Worm (Caenorhabditis elegans): Measurements from ENCODE around the gene cls-3.

cls-3 gene

DNA sequence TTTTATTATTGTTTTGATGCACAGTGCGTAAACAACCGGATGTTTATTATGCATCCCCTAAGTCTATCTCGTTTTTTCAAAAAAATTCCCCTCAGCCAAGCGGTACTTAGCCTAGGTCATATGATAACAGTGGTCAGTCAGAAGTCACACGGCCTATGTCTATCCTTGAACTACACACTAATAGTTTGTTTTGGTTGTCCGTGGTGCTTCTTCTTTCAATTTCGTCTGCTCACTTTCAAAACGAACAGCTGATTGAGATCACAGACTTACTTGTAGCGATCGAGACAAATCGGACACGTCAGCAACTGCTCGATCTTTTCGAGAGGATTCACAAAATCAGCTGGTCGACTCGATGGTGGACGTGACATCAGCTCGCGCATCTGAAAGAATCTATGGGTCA lies 38.0 kb downstream of the cls-3 start:
- TF ChIP-seq nhr-129 (tag; optimal IDR thresholded peaks at IDR 0.05) (peak; percentile 69), unc-55 (GFP tag; optimal IDR thresholded peaks at IDR 0.05) (no peak), lsy-2 (tag; optimal IDR thresholded peaks at IDR 0.05) (peak in 1 of 2 experiments; percentile 20), ZK546.5 (tag; optimal IDR thresholded peaks at IDR 0.05) (no peak), nhr-77 (tag; optimal IDR thresholded peaks at IDR 0.05) (no peak), nhr-12 (tag; optimal IDR thresholded peaks at IDR 0.05) (no peak)

DNA sequence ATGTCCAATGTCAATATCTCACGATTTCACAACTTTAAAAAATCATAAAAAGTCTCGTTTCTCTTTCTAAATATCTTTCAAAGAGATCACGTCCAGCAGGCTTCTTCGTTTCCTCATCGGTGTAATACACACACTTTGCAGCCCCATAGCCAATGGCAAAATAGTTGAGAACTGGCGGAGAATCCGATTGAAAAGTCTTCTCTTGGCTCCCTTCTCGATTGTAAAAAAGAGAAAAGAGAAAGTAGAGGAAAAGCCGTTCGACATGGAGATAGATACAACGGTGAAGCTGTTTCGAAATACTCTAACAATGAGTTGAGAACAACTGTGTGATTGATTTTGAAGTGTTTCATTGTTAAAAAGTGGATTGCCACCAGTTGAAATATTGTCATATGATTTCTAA lies 39.1 kb downstream of the cls-3 start:
- no peak for TF ChIP-seq zag-1 (tag; optimal IDR thresholded peaks at IDR 0.05)
- TF ChIP-seq mbf-1 (tag; optimal IDR thresholded peaks at IDR 0.05): no peak
- TF ChIP-seq nhr-21 (tag; optimal IDR thresholded peaks at IDR 0.05): no peak
- TF ChIP-seq nhr-77 (tag; optimal IDR thresholded peaks at IDR 0.05): no peak
- no peak for TF ChIP-seq snpc-4 (tag; optimal IDR thresholded peaks at IDR 0.05)
- TF ChIP-seq sem-4 (tag; optimal IDR thresholded peaks at IDR 0.05): no peak
- TF ChIP-seq F13H6.1 (tag; optimal IDR thresholded peaks at IDR 0.05): peak; percentile 18
- TF ChIP-seq ztf-1 (GFP tag; conservative IDR thresholded peaks at IDR 0.05): no peak
- TF ChIP-seq lin-13 (GFP tag; optimal IDR thresholded peaks at IDR 0.05): no peak
- no peak for TF ChIP-seq unc-62 (GFP tag; optimal IDR thresholded peaks at IDR 0.05)
- TF ChIP-seq crh-2 (tag; optimal IDR thresholded peaks at IDR 0.05): no peak
- peak; percentile 50 for TF ChIP-seq nhr-129 (tag; optimal IDR thresholded peaks at IDR 0.05)
- no peak for TF ChIP-seq blmp-1 (tag; optimal IDR thresholded peaks at IDR 0.05; ENCODE audit: insufficient read depth)
- no peak for TF ChIP-seq lin-11 (tag; optimal IDR thresholded peaks at IDR 0.05)
- no peak for TF ChIP-seq nhr-237 (tag; optimal IDR thresholded peaks at IDR 0.05)
- peak; percentile 54 for TF ChIP-seq C34F6.9 (tag; optimal IDR thresholded peaks at IDR 0.05)
- TF ChIP-seq ceh-16 (tag; optimal IDR thresholded peaks at IDR 0.05): no peak
- no peak for TF ChIP-seq elt-1 (tag; optimal IDR thresholded peaks at IDR 0.05)
- peak in 1 of 2 experiments; percentile 27 for TF ChIP-seq lsy-2 (tag; optimal IDR thresholded peaks at IDR 0.05)

DNA sequence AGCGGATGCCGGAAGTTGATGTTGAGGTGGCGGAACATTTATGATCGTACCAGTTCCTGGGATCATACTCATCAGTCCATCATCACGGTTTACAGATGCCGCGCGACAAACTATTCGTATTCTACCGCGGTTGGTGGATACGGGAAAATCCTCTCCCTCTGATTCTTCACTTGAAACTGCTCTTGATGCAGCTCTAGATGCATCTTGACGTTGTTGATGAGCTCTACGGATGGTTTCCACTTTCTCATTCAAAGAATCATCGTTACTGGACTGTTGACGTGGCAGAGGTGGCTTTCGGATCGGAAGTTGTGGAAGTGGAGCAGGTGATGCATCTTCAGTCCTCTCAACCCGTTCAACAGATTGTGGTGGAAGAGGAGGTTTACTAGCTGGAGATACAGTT lies 41.8 kb downstream of the cls-3 start:
- TF ChIP-seq C34F6.9 (tag; optimal IDR thresholded peaks at IDR 0.05) (no peak), mab-5 (tag; optimal IDR thresholded peaks at IDR 0.05) (no peak), Y55F3AM.14 (GFP tag; optimal IDR thresholded peaks at IDR 0.05) (no peak), nhr-10 (tag; optimal IDR thresholded peaks at IDR 0.05) (no peak), alr-1 (tag; optimal IDR thresholded peaks at IDR 0.05) (no peak), nhr-25 (tag; optimal IDR thresholded peaks at IDR 0.05) (no peak), mbf-1 (tag; optimal IDR thresholded peaks at IDR 0.05) (no peak), gmeb-1 (tag; optimal IDR thresholded peaks at IDR 0.05) (no peak)

DNA sequence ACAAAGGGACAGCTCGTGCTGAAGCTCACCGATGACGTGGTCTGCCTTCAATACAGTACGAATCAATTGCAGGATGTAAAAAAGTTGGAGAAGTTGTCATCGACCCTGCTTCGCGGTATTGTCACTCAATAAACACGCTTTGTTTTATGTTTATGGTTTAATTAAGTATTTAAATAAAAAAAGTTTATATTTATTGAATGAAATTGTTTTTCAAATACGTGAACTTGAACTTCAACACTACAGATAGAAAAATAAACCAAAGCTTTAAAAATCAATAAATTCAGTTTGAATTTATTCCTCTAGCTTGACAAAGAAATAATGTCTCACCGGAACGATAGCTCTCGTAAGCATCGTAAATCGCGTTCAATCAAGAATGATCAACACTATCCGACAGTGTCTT lies 45.1 kb downstream of the cls-3 start, which contains the start of gene ZK512.8:
ZK512.8 (plus strand) TSS at position 301 of the 400 bp plus-strand sequence.
- TF ChIP-seq nhr-23 (tag; optimal IDR thresholded peaks at IDR 0.05): no peak
- no peak for TF ChIP-seq sma-3 (GFP tag; optimal IDR thresholded peaks at IDR 0.05)
- TF ChIP-seq unc-62 (GFP tag; optimal IDR thresholded peaks at IDR 0.05): no peak
- no peak for TF ChIP-seq nhr-10 (tag; optimal IDR thresholded peaks at IDR 0.05)
- no peak for TF ChIP-seq dmd-4 (tag; optimal IDR thresholded peaks at IDR 0.05)
- TF ChIP-seq gmeb-1 (tag; optimal IDR thresholded peaks at IDR 0.05): no peak

DNA sequence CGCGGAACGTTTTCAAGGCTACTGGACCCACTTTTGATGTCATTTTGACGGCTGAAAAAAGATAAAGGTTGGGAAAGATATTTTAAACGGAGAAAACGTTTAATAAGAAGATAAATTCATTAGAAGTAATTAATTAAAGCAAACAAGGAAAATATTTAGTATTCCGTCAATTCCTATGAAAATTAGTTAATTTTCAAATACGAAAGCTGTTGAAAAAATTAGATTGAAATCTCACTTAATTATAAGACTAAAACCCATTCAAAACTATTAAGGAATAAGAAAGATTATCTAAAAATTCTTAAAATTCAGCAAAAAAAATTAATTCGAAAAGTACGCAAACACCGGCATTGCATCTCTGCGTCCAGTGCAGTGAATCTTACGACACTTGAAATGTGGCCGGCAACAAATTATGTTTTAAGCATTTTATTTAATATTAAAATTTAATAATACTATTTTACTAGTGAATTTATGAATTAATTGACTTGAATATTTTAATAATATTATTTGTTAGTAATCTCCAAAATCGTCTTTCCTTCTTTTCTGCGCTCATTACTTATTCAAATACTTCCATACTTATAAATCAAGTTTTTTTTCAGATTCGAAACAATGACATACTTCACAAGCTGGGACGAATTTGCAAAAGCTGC lies 46.0 kb downstream of the cls-3 start, which contains the start of the genes ZK512.2 and ZK512.4:
ZK512.2 (minus strand) TSS at position 51 of the 647 bp plus-strand sequence.
ZK512.4 (plus strand) TSS at position 597 of the 647 bp plus-strand sequence.
- TF ChIP-seq elt-3 (tag; optimal IDR thresholded peaks at IDR 0.05) (no peak), peb-1 (tag; optimal IDR thresholded peaks at IDR 0.05) (no peak), egl-27 (tag; optimal IDR thresholded peaks at IDR 0.05) (no peak), unc-55 (GFP tag; optimal IDR thresholded peaks at IDR 0.05) (peak; percentile 38), dmd-4 (tag; optimal IDR thresholded peaks at IDR 0.05) (no peak), lsy-2 (tag; optimal IDR thresholded peaks at IDR 0.05) (peak in 1 of 2 experiments; percentile 50), crh-2 (tag; optimal IDR thresholded peaks at IDR 0.05) (peak; percentile 7), nhr-23 (tag; optimal IDR thresholded peaks at IDR 0.05) (no peak), gmeb-1 (tag; optimal IDR thresholded peaks at IDR 0.05) (peak; percentile 29), elt-1 (tag; optimal IDR thresholded peaks at IDR 0.05) (no peak), C34F6.9 (tag; optimal IDR thresholded peaks at IDR 0.05) (peak; percentile 28), ceh-82 (tag; optimal IDR thresholded peaks at IDR 0.05) (no peak), nhr-237 (tag; optimal IDR thresholded peaks at IDR 0.05) (no peak)
